Fruit fly (Drosophila melanogaster): ENCODE measurements around the gene CG14811.
A peak's percentile ranks its signal among the peaks of the same experiment; 100 is the strongest.

The CG14811 gene

DNA sequence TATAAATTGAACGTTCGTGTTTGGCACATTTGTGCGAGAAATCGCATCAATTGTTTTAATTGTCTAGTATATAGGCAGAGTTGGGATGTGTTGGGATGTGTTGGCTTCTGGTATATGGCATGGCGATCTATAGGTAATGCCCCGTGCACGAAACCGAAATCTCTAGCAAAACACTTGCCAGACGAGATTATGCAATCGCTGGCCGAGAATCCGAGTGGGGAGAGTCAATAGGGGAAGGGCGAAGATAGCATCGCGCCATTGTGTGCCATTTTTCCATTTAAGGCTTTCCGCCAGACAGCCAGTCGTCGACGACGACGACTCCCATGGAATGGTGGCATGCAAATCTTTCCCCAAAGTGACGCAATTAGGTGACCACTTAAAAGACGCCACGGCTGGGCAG, 32.7 kb upstream of the CG14811 start:
- TF ChIP-seq pzg (GFP tag; optimal IDR thresholded peaks at IDR 0.05) (no peak), Ets65A (GFP tag) (peak; percentile 62), mam (GFP tag; optimal IDR thresholded peaks at IDR 0.05) (no peak), slbo (GFP tag; IDR thresholded peaks at IDR 0.05) (no peak), pb (GFP tag; optimal IDR thresholded peaks at IDR 0.05) (no peak), Pdp1 (GFP tag; optimal IDR thresholded peaks at IDR 0.05) (peak in 1 of 2 experiments; percentile 65), jing (GFP tag; optimal IDR thresholded peaks at IDR 0.05) (no peak), btn (GFP tag; optimal IDR thresholded peaks at IDR 0.05) (no peak)

DNA sequence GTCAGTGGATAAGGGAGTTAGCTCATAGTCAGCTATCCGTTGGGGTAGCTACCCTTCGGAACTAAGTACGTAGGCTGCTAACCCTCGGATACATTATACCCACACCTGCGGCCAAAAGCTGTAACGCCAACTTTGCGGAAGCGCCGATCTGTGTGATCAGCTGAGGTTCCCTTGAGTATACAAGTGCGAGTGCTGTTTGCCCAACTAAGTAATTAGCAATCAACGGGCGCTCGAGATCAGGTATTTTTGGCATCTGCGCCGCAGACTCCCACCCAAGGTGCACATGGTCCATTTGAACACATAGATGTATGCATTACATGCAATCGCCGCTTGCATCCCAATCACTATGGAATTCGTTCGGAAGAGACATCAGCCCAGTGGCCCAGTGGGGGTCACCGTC, 31.9 kb upstream of the CG14811 start:
- TF ChIP-seq CG11247 (GFP tag; IDR thresholded peaks at IDR 0.05), result peak; percentile 78
- TF ChIP-seq Taf1 (GFP tag; IDR thresholded peaks at IDR 0.05), result peak; percentile 31; the same call in 1 of the 2 replicates
- no peak for TF ChIP-seq CG33557 (GFP tag; optimal IDR thresholded peaks at IDR 0.05)
- no peak for TF ChIP-seq sna (GFP tag; IDR thresholded peaks at IDR 0.05; ENCODE audit: partially characterized antibody)
- TF ChIP-seq wek (GFP tag; optimal IDR thresholded peaks at IDR 0.05), result peak; percentile 75
- peak; percentile 55 for TF ChIP-seq CG12942 (GFP tag; optimal IDR thresholded peaks at IDR 0.05)
- no peak for TF ChIP-seq CG10366 (GFP tag; IDR thresholded peaks at IDR 0.05)
- peak; percentile 59; the same call in 1 of the 3 replicates for TF ChIP-seq otp (GFP tag; IDR thresholded peaks at IDR 0.05)
- TF ChIP-seq stc (GFP tag; IDR thresholded peaks at IDR 0.05), result 0 out of 2 replicates have a peak, but pooled peaks have one; percentile 9
- peak; percentile 32; the same call in 1 of the 2 replicates for TF ChIP-seq CkIIα-i1 (GFP tag; IDR thresholded peaks at IDR 0.05)
- no peak for TF ChIP-seq tap (tag; optimal IDR thresholded peaks at IDR 0.05)
- TF ChIP-seq gro (GFP tag; optimal IDR thresholded peaks at IDR 0.05), result peak; percentile 80
- peak; percentile 36 for TF ChIP-seq lbe (GFP tag; optimal IDR thresholded peaks at IDR 0.05)
- TF ChIP-seq CG8478 (optimal IDR thresholded peaks at IDR 0.05), result no peak
- no peak for TF ChIP-seq ato (GFP tag; IDR thresholded peaks at IDR 0.05; ENCODE audit: partially characterized antibody)
- TF ChIP-seq CG6683 (GFP tag; optimal IDR thresholded peaks at IDR 0.05), result peak; percentile 82
- no peak for TF ChIP-seq Poxn (GFP tag; IDR thresholded peaks at IDR 0.05)
- no peak for TF ChIP-seq MESR4 (GFP tag; optimal IDR thresholded peaks at IDR 0.05)
- TF ChIP-seq bowl (GFP tag; IDR thresholded peaks at IDR 0.05), result no peak
- peak; percentile 23; the same call in 1 of the 2 replicates for TF ChIP-seq CG6689 (GFP tag; IDR thresholded peaks at IDR 0.05)
- no peak for TF ChIP-seq prd (optimal IDR thresholded peaks at IDR 0.05)
- TF ChIP-seq prd (GFP tag; IDR thresholded peaks at IDR 0.05), result 0 out of 3 replicates have a peak, but pooled peaks have one; percentile 20
- TF ChIP-seq Dad (GFP tag; optimal IDR thresholded peaks at IDR 0.05), result peak; percentile 15
- TF ChIP-seq Sry-β (GFP tag; optimal IDR thresholded peaks at IDR 0.05), result no peak
- TF ChIP-seq zf30C (GFP tag; optimal IDR thresholded peaks at IDR 0.05), result no peak
- no peak for TF ChIP-seq fd102C (GFP tag; optimal IDR thresholded peaks at IDR 0.05)
- peak; percentile 59 for TF ChIP-seq Camta (GFP tag; optimal IDR thresholded peaks at IDR 0.05)
- TF ChIP-seq CG15696 (tag; optimal IDR thresholded peaks at IDR 0.05), result no peak
- TF ChIP-seq grau (tag; optimal IDR thresholded peaks at IDR 0.05), result peak; percentile 30
- TF ChIP-seq Optix (GFP tag; IDR thresholded peaks at IDR 0.05), result no peak
- peak; percentile 86 for TF ChIP-seq CG7987 (GFP tag; optimal IDR thresholded peaks at IDR 0.05)
- no peak for TF ChIP-seq yki (optimal IDR thresholded peaks at IDR 0.05)
- TF ChIP-seq abd-A (tag; optimal IDR thresholded peaks at IDR 0.05), result no peak
- TF ChIP-seq CG15011 (GFP tag; optimal IDR thresholded peaks at IDR 0.05), result peak; percentile 67
- TF ChIP-seq Neu2 (GFP tag; optimal IDR thresholded peaks at IDR 0.05; ENCODE audit: borderline replicate concordance), result no peak
- TF ChIP-seq sisA (GFP tag; IDR thresholded peaks at IDR 0.05), result no peak
- TF ChIP-seq slp2 (GFP tag; optimal IDR thresholded peaks at IDR 0.05), result no peak
- no peak for TF ChIP-seq CG9609 (GFP tag; optimal IDR thresholded peaks at IDR 0.05)
- TF ChIP-seq CG18764 (GFP tag; optimal IDR thresholded peaks at IDR 0.05), result peak; percentile 38
- TF ChIP-seq crp (GFP tag; optimal IDR thresholded peaks at IDR 0.05), result no peak
- TF ChIP-seq CG11695 (GFP tag; IDR thresholded peaks at IDR 0.05), result peak; percentile 73
- peak; percentile 95 for TF ChIP-seq caup (GFP tag; optimal IDR thresholded peaks at IDR 0.05; ENCODE audit: severe bottlenecking)
- TF ChIP-seq Vsx1 (GFP tag; optimal IDR thresholded peaks at IDR 0.05), result peak; percentile 72
